Worm (Caenorhabditis elegans): ENCODE data around the gene srxa-9.

ce11 chrX:15740526-15740925 is 6.3 kb upstream of the srxa-9 start, which contains the start of gene srg-64:
- TF ChIP-seq ama-1 (optimal IDR thresholded peaks at IDR 0.05): no peak
- TF ChIP-seq tbx-37 (GFP tag; conservative IDR thresholded peaks at IDR 0.05): no peak
- no peak for TF ChIP-seq sea-1 (GFP tag; conservative IDR thresholded peaks at IDR 0.05)
- no peak for TF ChIP-seq aly-1 (tag; optimal IDR thresholded peaks at IDR 0.05)
- TF ChIP-seq ets-7 (tag; optimal IDR thresholded peaks at IDR 0.05): no peak
- TF ChIP-seq tra-4 (tag; optimal IDR thresholded peaks at IDR 0.05): no peak
- no peak for TF ChIP-seq hmg-4 (GFP tag; optimal IDR thresholded peaks at IDR 0.05)
- TF ChIP-seq hnd-1 (tag; optimal IDR thresholded peaks at IDR 0.05): no peak
- TF ChIP-seq F13C5.2 (tag; optimal IDR thresholded peaks at IDR 0.05): no peak
- TF ChIP-seq pes-1 (GFP tag; IDR thresholded peaks at IDR 0.05): no peak
- no peak for TF ChIP-seq flt-1 (GFP tag; IDR thresholded peaks at IDR 0.05)
- no peak for TF ChIP-seq scrt-1 (GFP tag; IDR thresholded peaks at IDR 0.05)
- no peak for TF ChIP-seq tbx-11 (GFP tag; IDR thresholded peaks at IDR 0.05)
- no peak for TF ChIP-seq hmbx-1 (tag; optimal IDR thresholded peaks at IDR 0.05)

All from whole organism, early embryonic.